Fruit fly (Drosophila melanogaster) whole organism, embryonic: ENCODE results near the gene CG32259.

Experiments used
- Asciz ChIP-seq: fragments of 200-800 bp; sonication (Bioruptor generic); optimal IDR thresholded peaks from 2 replicates; lab custom pipeline; 2017; ENCODE audit warnings: missing biosample characterization, mild to moderate bottlenecking, missing genetic modification characterization, missing genetic modification reagents
- Atf6 ChIP-seq: fragments of 200-800 bp; sonication (Bioruptor generic); IDR thresholded peaks from 2 replicates; pipeline ENCODE4 v1.3.6; 2022; ENCODE audit warnings: missing biosample characterization, missing genetic modification characterization
- Blimp-1 ChIP-seq: fragments of 200-800 bp; sonication (Bioruptor generic); optimal IDR thresholded peaks from 3 replicates; lab custom pipeline; 2018; ENCODE audit warnings: missing biosample characterization, missing genetic modification characterization, mild to moderate bottlenecking, moderate library complexity, missing genetic modification reagents
- BtbVII ChIP-seq: fragments of 200-800 bp; sonication (Bioruptor generic); optimal IDR thresholded peaks from 3 replicates; lab custom pipeline; 2017; ENCODE audit warnings: missing biosample characterization, mild to moderate bottlenecking, missing genetic modification characterization
- CG10565 ChIP-seq: fragments of 200-800 bp; sonication (Bioruptor generic); optimal IDR thresholded peaks from 3 replicates; lab custom pipeline; 2016; ENCODE audit warnings: missing biosample characterization, mild to moderate bottlenecking, missing genetic modification characterization
- CG12155 ChIP-seq: fragments of 200-800 bp; sonication (Bioruptor generic); optimal IDR thresholded peaks from 3 replicates; lab custom pipeline; 2016; ENCODE audit warnings: missing biosample characterization, missing genetic modification characterization
- CG15011 ChIP-seq: fragments of 200-800 bp; sonication (Bioruptor generic); optimal IDR thresholded peaks from 3 replicates; lab custom pipeline; 2018; ENCODE audit warnings: missing biosample characterization, mild to moderate bottlenecking, missing genetic modification characterization
- CG15696 ChIP-seq: fragments of 200-800 bp; sonication (Bioruptor generic); optimal IDR thresholded peaks from 2 replicates; lab custom pipeline; 2019; ENCODE audit warnings: missing biosample characterization, mild to moderate bottlenecking, missing genetic modification characterization, moderate library complexity
- CG16863 ChIP-seq: fragments of 200-800 bp; sonication (Bioruptor generic); optimal IDR thresholded peaks from 3 replicates; lab custom pipeline; 2016; ENCODE audit warnings: missing biosample characterization, missing genetic modification characterization
- CG17328 ChIP-seq: fragments of 200-800 bp; sonication (Bioruptor generic); IDR thresholded peaks from 2 replicates; pipeline ENCODE4 v1.3.6; 2022; ENCODE audit warnings: missing biosample characterization, missing genetic modification characterization
- CG31224 ChIP-seq: fragments of 200-800 bp; sonication (Bioruptor generic); IDR thresholded peaks from 2 replicates; pipeline ENCODE4 v1.3.6; 2022; ENCODE audit warnings: missing biosample characterization, missing genetic modification characterization
- CG31441 ChIP-seq: fragments of 200-800 bp; sonication (Bioruptor generic); IDR thresholded peaks from 2 replicates; pipeline ENCODE4 v1.3.6; 2022; ENCODE audit warnings: missing biosample characterization, missing genetic modification characterization
- CG34376 ChIP-seq: fragments of 200-800 bp; sonication (Bioruptor generic); optimal IDR thresholded peaks from 2 replicates; lab custom pipeline; 2018; ENCODE audit warnings: missing biosample characterization, mild to moderate bottlenecking, missing genetic modification characterization
- CG3726 ChIP-seq: fragments of 200-800 bp; sonication (Bioruptor generic); IDR thresholded peaks from 3 replicates; pipeline ENCODE4, ENCODE4 v1.3.6; 2022; ENCODE audit warnings: missing biosample characterization, missing genetic modification characterization
- CG8924 ChIP-seq: fragments of 200-800 bp; optimal IDR thresholded peaks from 3 replicates; lab custom pipeline; 2019; ENCODE audit warnings: missing biosample characterization, mild to moderate bottlenecking, missing genetic modification characterization, moderate library complexity
- CG9215 ChIP-seq: fragments of 200-800 bp; sonication (Bioruptor generic); IDR thresholded peaks from 2 replicates; pipeline ENCODE4 v1.3.6; 2022; ENCODE audit warnings: missing biosample characterization, missing genetic modification characterization
- D19A ChIP-seq: fragments of 200-800 bp; optimal IDR thresholded peaks from 3 replicates; lab custom pipeline; 2019; ENCODE audit warnings: missing biosample characterization, mild to moderate bottlenecking, missing genetic modification characterization, moderate library complexity
- Elba2 ChIP-seq: fragments of 200-800 bp; sonication (Bioruptor generic); optimal IDR thresholded peaks from 3 replicates; lab custom pipeline; 2016; ENCODE audit warnings: missing biosample characterization, missing genetic modification characterization
- Ets97D ChIP-seq: fragments of 200-800 bp; sonication (Bioruptor generic); optimal IDR thresholded peaks from 3 replicates; lab custom pipeline; 2016; ENCODE audit warnings: missing biosample characterization, missing genetic modification characterization
- Gsc ChIP-seq: fragments of 200-800 bp; sonication (Bioruptor generic); IDR thresholded peaks from 2 replicates; pipeline ENCODE4 v1.3.6; 2022; ENCODE audit warnings: missing biosample characterization, missing genetic modification characterization
- HLHmδ ChIP-seq: fragments of 200-800 bp; sonication (Bioruptor generic); optimal IDR thresholded peaks from 2 replicates; lab custom pipeline; 2018; ENCODE audit warnings: missing biosample characterization, mild to moderate bottlenecking, missing genetic modification characterization, moderate library complexity
- Hr51 ChIP-seq, 2 experiments: fragments of 200-800 bp; sonication (Bioruptor generic); optimal IDR thresholded peaks; 2 replicates in 1 of 2; 3 replicates in 1 of 2; lab custom pipeline; 2016 to 2018; ENCODE audit warnings: missing biosample characterization in 2 of 2, missing genetic modification characterization in 2 of 2, mild to moderate bottlenecking in 1 of 2, moderate library complexity in 1 of 2
- Lim3 ChIP-seq: fragments of 200-800 bp; sonication (Bioruptor generic); IDR thresholded peaks from 2 replicates; pipeline ENCODE4 v1.3.6; 2022; ENCODE audit warnings: missing biosample characterization, missing genetic modification characterization
- Lpt ChIP-seq: fragments of >200 bp; optimal IDR thresholded peaks from 2 replicates; lab custom pipeline; 2018; ENCODE audit warnings: missing biosample characterization, missing genetic modification characterization
- NC2β ChIP-seq: fragments of 200-800 bp; sonication (Bioruptor generic); optimal IDR thresholded peaks from 2 replicates; lab custom pipeline; 2016; ENCODE audit warnings: missing biosample characterization, missing genetic modification characterization
- Oli ChIP-seq: fragments of 200-800 bp; sonication (Bioruptor generic); optimal IDR thresholded peaks from 2 replicates; lab custom pipeline; 2018; ENCODE audit warnings: missing biosample characterization, mild to moderate bottlenecking, missing genetic modification characterization, moderate library complexity
- Sox100B ChIP-seq: fragments of 200-800 bp; sonication (Bioruptor generic); optimal IDR thresholded peaks from 3 replicates; lab custom pipeline; 2018; ENCODE audit warnings: missing biosample characterization, mild to moderate bottlenecking, missing genetic modification characterization
- Ssrp ChIP-seq: fragments of 200-800 bp; sonication (Bioruptor generic); optimal IDR thresholded peaks from 2 replicates; lab custom pipeline; 2018; ENCODE audit warnings: missing biosample characterization, mild to moderate bottlenecking, missing genetic modification characterization, moderate library complexity
- Stat92E ChIP-seq, 3 experiments: fragments of >200 bp in 2 of 3; fragments of 200-800 bp in 1 of 3; sonication (Bioruptor generic) in 1 of 3; optimal IDR thresholded peaks; 2 replicates each; lab custom pipeline; 2017 to 2019; ENCODE audit warnings: missing biosample characterization in 3 of 3, missing genetic modification characterization in 3 of 3, mild to moderate bottlenecking in 1 of 3, moderate library complexity in 1 of 3
- ac ChIP-seq: fragments of 200-800 bp; sonication (Bioruptor generic); optimal IDR thresholded peaks from 3 replicates; lab custom pipeline; 2017; ENCODE audit warnings: missing biosample characterization, mild to moderate bottlenecking, missing genetic modification characterization
- ase ChIP-seq: fragments of 200-800 bp; sonication (Bioruptor generic); IDR thresholded peaks from 3 replicates; pipeline ENCODE4 v1.3.6; 2022; ENCODE audit warnings: missing biosample characterization, missing genetic modification characterization
- cad ChIP-seq: fragments of >200 bp; optimal IDR thresholded peaks from 2 replicates; lab custom pipeline; 2017; ENCODE audit warnings: missing biosample characterization, missing genetic modification characterization
- dm ChIP-seq: fragments of 200-800 bp; sonication (Bioruptor generic); optimal IDR thresholded peaks from 3 replicates; lab custom pipeline; 2016; ENCODE audit warnings: missing biosample characterization, missing genetic modification characterization
- gem ChIP-seq: fragments of 200-800 bp; sonication (Bioruptor generic); optimal IDR thresholded peaks from 2 replicates; lab custom pipeline; 2019; ENCODE audit warnings: missing biosample characterization, mild to moderate bottlenecking, missing genetic modification characterization, moderate library complexity
- grau ChIP-seq: fragments of 200-800 bp; optimal IDR thresholded peaks from 3 replicates; lab custom pipeline; 2019; ENCODE audit warnings: missing biosample characterization, mild to moderate bottlenecking, missing genetic modification characterization, moderate library complexity
- jumu ChIP-seq: fragments of 200-800 bp; sonication (Bioruptor generic); optimal IDR thresholded peaks from 3 replicates; lab custom pipeline; 2016; ENCODE audit warnings: missing biosample characterization, missing genetic modification characterization
- kah ChIP-seq: fragments of 200-800 bp; sonication (Bioruptor generic); optimal IDR thresholded peaks from 2 replicates; lab custom pipeline; 2018; ENCODE audit warnings: missing biosample characterization, mild to moderate bottlenecking, missing genetic modification characterization
- lab ChIP-seq: fragments of 200-800 bp; sonication (Bioruptor generic); optimal IDR thresholded peaks from 3 replicates; lab custom pipeline; 2017; ENCODE audit warnings: missing biosample characterization, missing genetic modification characterization, mild to moderate bottlenecking, moderate library complexity, missing genetic modification reagents
- lmd ChIP-seq: fragments of 200-800 bp; sonication (Bioruptor generic); IDR thresholded peaks from 2 replicates; pipeline ENCODE4 v1.3.6; 2022; ENCODE audit warnings: missing biosample characterization, missing genetic modification characterization
- lola ChIP-seq, 3 experiments: fragments of >200 bp in 2 of 3; fragments of 200-800 bp in 1 of 3; sonication (Bioruptor generic) in 1 of 3; optimal IDR thresholded peaks; 2 replicates each; lab custom pipeline; 2017 to 2019; ENCODE audit warnings: missing biosample characterization in 3 of 3, missing genetic modification characterization in 3 of 3, mild to moderate bottlenecking in 1 of 3, moderate library complexity in 1 of 3
- p53 ChIP-seq: fragments of 200-800 bp; sonication (Bioruptor generic); optimal IDR thresholded peaks from 2 replicates; lab custom pipeline; 2016; ENCODE audit warnings: missing biosample characterization, missing genetic modification characterization
- pan ChIP-seq, 4 experiments: fragments of >200 bp in 3 of 4; fragments of 200-800 bp in 1 of 4; sonication (Bioruptor generic) in 1 of 4; optimal IDR thresholded peaks in 3 of 4; IDR thresholded peaks in 1 of 4; 2 replicates each; pipeline versions ENCODE4 v1.3.6 to Lab custom; 2017 to 2022; ENCODE audit warnings: missing biosample characterization in 2 of 4, missing genetic modification characterization in 2 of 4, mixed read lengths in 1 of 4
- rib ChIP-seq: fragments of 200-800 bp; sonication (Bioruptor generic); IDR thresholded peaks from 2 replicates; pipeline ENCODE4 v1.3.6; 2022; ENCODE audit warnings: missing biosample characterization, missing genetic modification characterization
- sima ChIP-seq: fragments of 200-800 bp; sonication (Bioruptor generic); optimal IDR thresholded peaks from 2 replicates; lab custom pipeline; 2016; ENCODE audit warnings: missing biosample characterization, missing genetic modification characterization
- slou ChIP-seq: fragments of 200-800 bp; sonication (Bioruptor generic); optimal IDR thresholded peaks from 3 replicates; lab custom pipeline; 2016; ENCODE audit warnings: missing biosample characterization, missing genetic modification characterization
- sqz ChIP-seq: fragments of 200-800 bp; sonication (Bioruptor generic); optimal IDR thresholded peaks from 3 replicates; lab custom pipeline; 2018; ENCODE audit warnings: missing biosample characterization, mild to moderate bottlenecking, missing genetic modification characterization
- stc ChIP-seq: fragments of 200-800 bp; sonication (Bioruptor generic); IDR thresholded peaks from 2 replicates; pipeline ENCODE4 v1.3.6; 2022; ENCODE audit warnings: missing biosample characterization, missing genetic modification characterization
- tll ChIP-seq, 2 experiments: fragments of 200-800 bp in 1 of 2; fragments of >200 bp in 1 of 2; sonication (Bioruptor generic) in 1 of 2; optimal IDR thresholded peaks; 2 replicates each; lab custom pipeline; 2017 to 2019; ENCODE audit warnings: missing biosample characterization in 2 of 2, missing genetic modification characterization in 2 of 2, mild to moderate bottlenecking in 1 of 2, moderate library complexity in 1 of 2
- z ChIP-seq: fragments of 200-800 bp; sonication (Bioruptor generic); IDR thresholded peaks from 3 replicates; pipeline ENCODE4 v1.3.6; 2022; ENCODE audit warnings: missing biosample characterization, missing genetic modification characterization
- zen ChIP-seq: fragments of 200-800 bp; sonication (Bioruptor generic); optimal IDR thresholded peaks from 3 replicates; lab custom pipeline; 2018; ENCODE audit warnings: missing biosample characterization, mild to moderate bottlenecking, missing genetic modification characterization, moderate library complexity

CG32259 gene

DNA sequence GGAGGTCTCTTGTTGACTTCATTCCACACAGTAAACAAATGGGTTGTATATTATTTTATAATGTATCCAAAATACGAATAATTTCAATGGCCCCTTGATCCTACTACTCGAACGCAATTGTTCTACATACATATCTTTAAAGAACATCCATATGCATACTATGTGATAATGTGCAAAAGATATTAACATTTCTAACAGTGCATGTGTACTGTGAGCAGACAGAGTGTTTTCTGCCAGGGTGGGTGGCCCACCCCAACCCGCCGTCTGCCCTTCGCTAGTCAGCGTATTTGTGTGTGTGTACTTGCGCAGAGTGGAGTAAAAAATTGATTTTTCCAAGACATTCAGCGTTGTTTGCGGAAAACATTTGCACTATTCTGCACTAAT lies 1.8 kb downstream of the CG32259 start (continued):
- TF ChIP-seq Elba2 (no peak), cad (GFP tag; lab: Kevin White, UChicago) (no peak), Stat92E (GFP tag; optimal IDR thresholded peaks at IDR 0.05; lab: Kevin White, UChicago) (no peak), p53 (GFP tag; lab: Kevin White, UChicago) (no peak), jumu (GFP tag; lab: Kevin White, UChicago) (no peak), CG8924 (tag; lab: Kevin White, UChicago) (no peak), CG15696 (no peak), gem (tag; lab: Kevin White, UChicago) (peak; percentile 64), kah (GFP tag; lab: Kevin White, UChicago) (no peak), Hr51 (GFP tag; optimal IDR thresholded peaks at IDR 0.05; lab: Kevin White, UChicago) (peak in 1 of 2 experiments; percentile 56), dm (GFP tag; lab: Kevin White, UChicago) (no peak), CG10565 (GFP tag; lab: Kevin White, UChicago) (no peak), CG31224 (GFP tag; lab: Robert Waterston, UW) (peak; percentile 61), zen (no peak), Ets97D (GFP tag; lab: Kevin White, UChicago) (no peak), rib (GFP tag; lab: Robert Waterston, UW) (0 out of 2 replicates have a peak, but pooled peaks have one; percentile 10), Asciz (GFP tag; lab: Kevin White, UChicago) (peak; percentile 22), sima (GFP tag; lab: Kevin White, UChicago) (no peak), CG17328 (peak; percentile 79), CG9215 (GFP tag; lab: Robert Waterston, UW) (peak; percentile 41; the same call in 1 of the 2 replicates), Lim3 (GFP tag; lab: Robert Waterston, UW) (no peak), CG12155 (GFP tag; lab: Kevin White, UChicago) (no peak), NC2β (GFP tag; lab: Kevin White, UChicago) (no peak), Blimp-1 (GFP tag; lab: Kevin White, UChicago) (peak; percentile 56), ase (peak; percentile 78), CG16863 (GFP tag; lab: Kevin White, UChicago) (no peak), CG31441 (GFP tag; lab: Robert Waterston, UW) (peak; percentile 38; the same call in 1 of the 2 replicates), CG15011 (GFP tag; lab: Kevin White, UChicago) (no peak), HLHmδ (GFP tag; lab: Kevin White, UChicago) (no peak), ac (GFP tag; lab: Kevin White, UChicago) (no peak), slou (GFP tag; lab: Kevin White, UChicago) (peak; percentile 31), z (GFP tag; lab: Robert Waterston, UW) (no peak), Ssrp (tag; lab: Kevin White, UChicago) (peak; percentile 47), stc (GFP tag; lab: Robert Waterston, UW) (peak; percentile 76), tll (GFP tag; optimal IDR thresholded peaks at IDR 0.05; lab: Kevin White, UChicago) (no peak), Sox100B (GFP tag; lab: Kevin White, UChicago) (no peak), CG3726 (GFP tag; lab: Robert Waterston, UW) (peak; percentile 64; the same call in 1 of the 3 replicates), Lpt (GFP tag; lab: Kevin White, UChicago) (no peak), BtbVII (no peak), Oli (tag; lab: Kevin White, UChicago) (peak; percentile 61), lola (GFP tag; optimal IDR thresholded peaks at IDR 0.05; lab: Kevin White, UChicago) (no peak), Gsc (peak; percentile 30; the same call in 1 of the 2 replicates), CG34376 (GFP tag; lab: Kevin White, UChicago) (no peak), D19A (tag; lab: Kevin White, UChicago) (no peak), lmd (GFP tag; lab: Robert Waterston, UW) (peak; percentile 75), sqz (GFP tag; lab: Kevin White, UChicago) (no peak), pan (optimal IDR thresholded peaks at IDR 0.05; lab: Kevin White, UChicago) (no peak), pan (GFP tag; optimal IDR thresholded peaks at IDR 0.05 in 1 of 2, IDR thresholded peaks at IDR 0.05 in 1 of 2) (peak in 1 of 2 experiments; percentile 81), lab (GFP tag; lab: Kevin White, UChicago) (peak; percentile 55), Atf6 (GFP tag; lab: Robert Waterston, UW) (peak; percentile 74), grau (tag; lab: Kevin White, UChicago) (peak; percentile 42)
